Worm (Caenorhabditis elegans) whole organism, L3 larva: ENCODE measurements around the gene hmit-1.3.

Experiments
- ZK546.5 ChIP-seq: sonication (generic microtip); optimal IDR thresholded peaks from 2 replicates; lab custom pipeline; 2017; ENCODE audit warnings: missing biosample characterization, missing genetic modification characterization
- aly-2 ChIP-seq: fragments of 150-350 bp; optimal IDR thresholded peaks from 2 replicates; lab custom pipeline; 2014; ENCODE audit warnings: missing biosample characterization, missing genetic modification characterization
- ceh-28 ChIP-seq: fragments of 150-350 bp; optimal IDR thresholded peaks from 2 replicates; lab custom pipeline; 2014; ENCODE audit warnings: missing biosample characterization, missing genetic modification reagents, missing genetic modification characterization
- ceh-82 ChIP-seq: fragments of 150-350 bp; optimal IDR thresholded peaks from 2 replicates; lab custom pipeline; 2014; ENCODE audit warnings: missing biosample characterization, missing genetic modification characterization
- daf-12 ChIP-seq: fragments of 150-350 bp; optimal IDR thresholded peaks from 2 replicates; lab custom pipeline; 2014; ENCODE audit warnings: missing biosample characterization, missing genetic modification reagents, missing genetic modification characterization
- elt-1 ChIP-seq: fragments of 150-350 bp; optimal IDR thresholded peaks from 2 replicates; lab custom pipeline; 2014; ENCODE audit warnings: missing biosample characterization, missing genetic modification characterization
- elt-2 ChIP-seq: sonication (generic microtip); optimal IDR thresholded peaks from 2 replicates; lab custom pipeline; 2016; ENCODE audit warnings: missing genetic modification reagents, mild to moderate bottlenecking, missing genetic modification characterization, missing compliant biosample characterization
- elt-3 ChIP-seq, 3 experiments: fragments of 150-350 bp in 1 of 3; sonication (generic microtip) in 2 of 3; optimal IDR thresholded peaks; 2 replicates in 2 of 3; 4 replicates in 1 of 3; lab custom pipeline; 2014 to 2017; ENCODE audit warnings: missing biosample characterization in 3 of 3, missing genetic modification characterization in 3 of 3
- eor-1 ChIP-seq, 2 experiments: fragments of 150-350 bp; optimal IDR thresholded peaks; 2 replicates each; lab custom pipeline; 2014 to 2018; ENCODE audit warnings: missing biosample characterization in 2 of 2, missing genetic modification characterization in 2 of 2
- fkh-10 ChIP-seq: sonication (generic microtip); optimal IDR thresholded peaks from 2 replicates; lab custom pipeline; 2017; ENCODE audit warnings: missing biosample characterization, missing genetic modification reagents, missing genetic modification characterization
- hmg-11 ChIP-seq: sonication (generic microtip); optimal IDR thresholded peaks from 2 replicates; lab custom pipeline; 2016; ENCODE audit warnings: missing genetic modification characterization, missing compliant biosample characterization
- jun-1 ChIP-seq: fragments of 150-350 bp; optimal IDR thresholded peaks from 2 replicates; lab custom pipeline; 2014; ENCODE audit warnings: missing biosample characterization, missing genetic modification reagents, missing genetic modification characterization
- lin-15B ChIP-seq: fragments of 150-350 bp; optimal IDR thresholded peaks from 2 replicates; lab custom pipeline; 2014; ENCODE audit warnings: missing biosample characterization, missing genetic modification characterization
- lsy-12 ChIP-seq: sonication (generic microtip); optimal IDR thresholded peaks from 2 replicates; lab custom pipeline; 2016; ENCODE audit warnings: mild to moderate bottlenecking, missing genetic modification characterization, missing compliant biosample characterization
- mdl-1 ChIP-seq: fragments of 150-350 bp; optimal IDR thresholded peaks from 2 replicates; lab custom pipeline; 2014; ENCODE audit warnings: missing biosample characterization, missing genetic modification characterization
- mml-1 ChIP-seq: fragments of 150-350 bp; sonication (generic microtip); optimal IDR thresholded peaks from 3 replicates; lab custom pipeline; 2014; ENCODE audit warnings: missing biosample characterization, missing genetic modification characterization
- nhr-12 ChIP-seq: fragments of 150-350 bp; optimal IDR thresholded peaks from 2 replicates; lab custom pipeline; 2014; ENCODE audit warnings: missing biosample characterization, missing genetic modification characterization
- nhr-23 ChIP-seq: fragments of 150-350 bp; optimal IDR thresholded peaks from 2 replicates; lab custom pipeline; 2014; ENCODE audit warnings: missing biosample characterization, missing genetic modification reagents, missing genetic modification characterization
- nhr-25 ChIP-seq: sonication (generic microtip); optimal IDR thresholded peaks from 2 replicates; lab custom pipeline; 2017; ENCODE audit warnings: missing biosample characterization, missing genetic modification characterization
- nhr-28 ChIP-seq: fragments of 150-350 bp; optimal IDR thresholded peaks from 2 replicates; lab custom pipeline; 2014; ENCODE audit warnings: missing biosample characterization, missing genetic modification characterization
- nhr-43 ChIP-seq: sonication (generic microtip); optimal IDR thresholded peaks from 2 replicates; lab custom pipeline; 2016; ENCODE audit warnings: mild to moderate bottlenecking, missing genetic modification characterization, missing compliant biosample characterization; ENCODE audit not compliant: poor library complexity, severe bottlenecking
- nhr-67 ChIP-seq: fragments of 150-350 bp; optimal IDR thresholded peaks from 2 replicates; lab custom pipeline; 2014; ENCODE audit warnings: missing biosample characterization, missing genetic modification characterization
- pha-4 ChIP-seq: fragments of 150-350 bp; optimal IDR thresholded peaks from 2 replicates; lab custom pipeline; 2014; ENCODE audit warnings: missing biosample characterization, missing genetic modification reagents, missing genetic modification characterization
- pqm-1 ChIP-seq: fragments of 150-350 bp; optimal IDR thresholded peaks from 2 replicates; lab custom pipeline; 2017; ENCODE audit warnings: missing biosample characterization, missing genetic modification characterization, inconsistent platforms
- skn-1 ChIP-seq: fragments of 150-350 bp; optimal IDR thresholded peaks from 2 replicates; lab custom pipeline; 2014; ENCODE audit warnings: missing biosample characterization, missing genetic modification characterization
- snpc-4 ChIP-seq: fragments of 150-350 bp; optimal IDR thresholded peaks from 2 replicates; lab custom pipeline; 2014; ENCODE audit warnings: missing biosample characterization, missing genetic modification characterization
- tbx-2 ChIP-seq: sonication (generic microtip); optimal IDR thresholded peaks from 2 replicates; lab custom pipeline; 2016; ENCODE audit warnings: mild to moderate bottlenecking, missing genetic modification characterization, missing compliant biosample characterization
- zag-1 ChIP-seq: fragments of 150-350 bp; optimal IDR thresholded peaks from 2 replicates; lab custom pipeline; 2014; ENCODE audit warnings: missing biosample characterization, missing genetic modification characterization
- ztf-4 ChIP-seq: fragments of 150-350 bp; optimal IDR thresholded peaks from 2 replicates; lab custom pipeline; 2014; ENCODE audit warnings: missing biosample characterization, missing genetic modification characterization

hmit-1.3 gene

ce11 chrIII:3488224-3488623 lies 31.2 kb downstream of the hmit-1.3 start, which contains the start of gene C34C12.7:
Gene C34C12.7 (minus strand): TSS chrIII:3488341.
- TF ChIP-seq elt-3 (tag; optimal IDR thresholded peaks at IDR 0.05; lab: Kevin White, UChicago), result no peak
- TF ChIP-seq, all 47 proteins: peak for 0

- no peak for TF ChIP-seq nhr-67 (tag; lab: Kevin White, UChicago)
- peak; percentile 51 for TF ChIP-seq nhr-23 (tag; lab: Kevin White, UChicago)
Observed at ce11 chrIII:3487133-3487532, 32.3 kb downstream of the hmit-1.3 start.

- TF ChIP-seq nhr-43 (tag; lab: Kevin White, UChicago) (peak; percentile 3), ZK546.5 (no peak), nhr-23 (tag; lab: Kevin White, UChicago) (peak; percentile 6), lsy-12 (tag; lab: Kevin White, UChicago) (no peak), zag-1 (no peak)
Observed at ce11 chrIII:3486055-3486454, 33.4 kb downstream of the hmit-1.3 start.

DNA sequence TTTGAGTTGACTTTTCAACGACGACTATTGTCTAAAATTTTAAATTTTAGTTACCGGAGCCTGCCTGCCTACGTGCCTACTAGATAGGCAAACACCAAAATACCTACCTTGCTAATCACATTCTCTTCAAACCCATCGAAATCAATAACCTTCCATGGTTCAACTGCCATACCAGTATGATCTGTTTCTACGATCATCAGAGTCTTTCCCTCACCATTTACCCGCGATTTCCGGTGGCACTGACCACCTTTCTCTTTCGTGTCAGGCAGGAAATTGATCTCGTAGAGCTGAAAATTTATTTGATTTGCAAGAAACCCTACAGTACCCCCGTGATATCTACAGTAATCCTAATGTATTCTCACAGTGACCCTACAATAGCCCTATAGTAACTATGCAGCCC lies 34.4 kb downstream of the hmit-1.3 start:
- TF ChIP-seq ceh-82 (tag; lab: Kevin White, UChicago) (no peak), snpc-4 (tag; lab: Kevin White, UChicago) (no peak), daf-12 (tag; lab: Kevin White, UChicago) (no peak), eor-1 (tag; optimal IDR thresholded peaks at IDR 0.05; lab: Kevin White, UChicago) (no peak), elt-1 (tag; lab: Kevin White, UChicago) (no peak), jun-1 (no peak), nhr-12 (no peak), aly-2 (tag; lab: Kevin White, UChicago) (no peak), pha-4 (tag; lab: Kevin White, UChicago) (no peak), lin-15B (no peak)
- TF ChIP-seq, all 47 proteins: peak for 0

ce11 chrIII:3482291-3482690 lies 37.1 kb downstream of the hmit-1.3 start, which contains the start of gene C34C12.6:
Gene C34C12.6 (plus strand): TSS chrIII:3482591.
- TF ChIP-seq elt-2 (tag; lab: Kevin White, UChicago) (no peak), mdl-1 (tag; lab: Kevin White, UChicago) (no peak), nhr-23 (tag; lab: Kevin White, UChicago) (no peak), ztf-4 (tag; lab: Kevin White, UChicago) (no peak), ZK546.5 (no peak), lin-15B (no peak), hmg-11 (tag; lab: Kevin White, UChicago) (no peak), nhr-43 (tag; lab: Kevin White, UChicago) (no peak), aly-2 (tag; lab: Kevin White, UChicago) (no peak), daf-12 (tag; lab: Kevin White, UChicago) (no peak)

- TF ChIP-seq mml-1, result no peak
- peak; percentile 51 for TF ChIP-seq nhr-23 (tag; lab: Kevin White, UChicago)
Observed at ce11 chrIII:3480950-3481349, 38.5 kb downstream of the hmit-1.3 start.

ce11 chrIII:3480236-3480635 lies 39.2 kb downstream of the hmit-1.3 start:
- TF ChIP-seq lin-15B, result no peak
- TF ChIP-seq skn-1, result no peak
- TF ChIP-seq nhr-25 (tag; lab: Kevin White, UChicago), result peak; percentile 71
- TF ChIP-seq mdl-1 (tag; lab: Kevin White, UChicago), result no peak
- TF ChIP-seq nhr-28 (tag; lab: Kevin White, UChicago), result no peak
- no peak for TF ChIP-seq snpc-4 (tag; lab: Kevin White, UChicago)
- TF ChIP-seq pqm-1 (tag; lab: Kevin White, UChicago), result no peak
- no peak for TF ChIP-seq ceh-28
- TF ChIP-seq nhr-12, result no peak
- no peak for TF ChIP-seq eor-1 (tag; optimal IDR thresholded peaks at IDR 0.05; lab: Kevin White, UChicago)
- TF ChIP-seq lsy-12 (tag; lab: Kevin White, UChicago), result no peak
- no peak for TF ChIP-seq fkh-10
- no peak for TF ChIP-seq tbx-2 (tag; lab: Kevin White, UChicago)
- TF ChIP-seq nhr-43 (tag; lab: Kevin White, UChicago), result no peak
- TF ChIP-seq nhr-23 (tag; lab: Kevin White, UChicago), result peak; percentile 34
